Fruit fly (Drosophila melanogaster): Measurements from ENCODE around the gene ppk.

dm6 chr2L:14367274-14367669 is 13.7 kb downstream of the ppk start:
- no peak for TF ChIP-seq CG7101 (tag; optimal IDR thresholded peaks at IDR 0.05)
- TF ChIP-seq Hr96 (GFP tag; optimal IDR thresholded peaks at IDR 0.05): no peak
- TF ChIP-seq Mnt (GFP tag; optimal IDR thresholded peaks at IDR 0.05): no peak
- TF ChIP-seq tj (GFP tag; optimal IDR thresholded peaks at IDR 0.05): no peak
- TF ChIP-seq CG1620 (GFP tag; optimal IDR thresholded peaks at IDR 0.05): no peak
- no peak for TF ChIP-seq CG11617 (GFP tag; optimal IDR thresholded peaks at IDR 0.05)
- TF ChIP-seq cic (GFP tag; optimal IDR thresholded peaks at IDR 0.05): no peak
- TF ChIP-seq kay (GFP tag; ENCODE audit: borderline replicate concordance): no peak
- no peak for TF ChIP-seq cnc (optimal IDR thresholded peaks at IDR 0.05)
- no peak for TF ChIP-seq bab1 (GFP tag; optimal IDR thresholded peaks at IDR 0.05)
